Fruit fly (Drosophila melanogaster) whole organism, embryonic: ENCODE results near the gene Syx5.
A peak's percentile ranks its signal among the peaks of the same experiment; 100 is the strongest.

Experiments used
- B-H1 ChIP-seq: fragments of 200-800 bp; sonication (Bioruptor generic); IDR thresholded peaks from 3 replicates; pipeline ENCODE4 v1.3.6; 2022; ENCODE audit warnings: missing biosample characterization, missing genetic modification characterization
- CG10209 ChIP-seq: fragments of 200-800 bp; sonication (Bioruptor generic); optimal IDR thresholded peaks from 3 replicates; lab custom pipeline; 2017; ENCODE audit warnings: missing biosample characterization, mild to moderate bottlenecking, missing genetic modification characterization, missing genetic modification reagents
- CG1233 ChIP-seq: fragments of 200-800 bp; sonication (Bioruptor generic); optimal IDR thresholded peaks from 4 replicates; lab custom pipeline; 2018; ENCODE audit warnings: missing biosample characterization, mild to moderate bottlenecking, missing genetic modification characterization
- CG13624 ChIP-seq: fragments of 200-800 bp; sonication (Bioruptor generic); optimal IDR thresholded peaks from 2 replicates; lab custom pipeline; 2016; ENCODE audit warnings: missing biosample characterization, missing genetic modification characterization
- CG15011 ChIP-seq: fragments of 200-800 bp; sonication (Bioruptor generic); optimal IDR thresholded peaks from 3 replicates; lab custom pipeline; 2018; ENCODE audit warnings: missing biosample characterization, mild to moderate bottlenecking, missing genetic modification characterization
- CG15514 ChIP-seq: fragments of 200-800 bp; sonication (Bioruptor generic); optimal IDR thresholded peaks from 3 replicates; lab custom pipeline; 2017; ENCODE audit warnings: missing biosample characterization, missing genetic modification characterization, mild to moderate bottlenecking, moderate library complexity, missing genetic modification reagents
- CG1602 ChIP-seq: fragments of 200-800 bp; sonication (Bioruptor generic); optimal IDR thresholded peaks from 3 replicates; lab custom pipeline; 2016; ENCODE audit warnings: missing biosample characterization, missing genetic modification characterization
- CG17385 ChIP-seq: fragments of 200-800 bp; sonication (Bioruptor generic); optimal IDR thresholded peaks from 3 replicates; lab custom pipeline; 2018; ENCODE audit warnings: missing biosample characterization, mild to moderate bottlenecking, missing genetic modification characterization
- CG18619 ChIP-seq: fragments of 200-800 bp; sonication (Bioruptor generic); optimal IDR thresholded peaks from 3 replicates; lab custom pipeline; 2017; ENCODE audit warnings: missing biosample characterization, mild to moderate bottlenecking, missing genetic modification characterization
- CG2120 ChIP-seq: fragments of 200-800 bp; sonication (Bioruptor generic); optimal IDR thresholded peaks from 3 replicates; lab custom pipeline; 2016; ENCODE audit warnings: missing biosample characterization, missing genetic modification characterization
- CG2678 ChIP-seq: fragments of 200-800 bp; sonication (Bioruptor generic); optimal IDR thresholded peaks from 3 replicates; lab custom pipeline; 2019; ENCODE audit warnings: missing biosample characterization, mild to moderate bottlenecking, missing genetic modification characterization, moderate library complexity
- CG2875 ChIP-seq: fragments of 200-800 bp; sonication (Bioruptor generic); optimal IDR thresholded peaks from 2 replicates; lab custom pipeline; 2017; ENCODE audit warnings: missing biosample characterization, mild to moderate bottlenecking, missing genetic modification characterization, missing genetic modification reagents
- CG33213 ChIP-seq: fragments of 200-800 bp; sonication (Bioruptor generic); optimal IDR thresholded peaks from 3 replicates; lab custom pipeline; 2016; ENCODE audit warnings: missing biosample characterization, missing genetic modification characterization
- CG34422 ChIP-seq: fragments of 200-800 bp; sonication (Bioruptor generic); IDR thresholded peaks from 3 replicates; pipeline ENCODE4 v1.3.6; 2022; ENCODE audit warnings: missing biosample characterization, missing genetic modification characterization
- CG4360 ChIP-seq: fragments of 200-800 bp; sonication (Bioruptor generic); IDR thresholded peaks from 2 replicates; pipeline ENCODE4 v1.3.6; 2022; ENCODE audit warnings: missing biosample characterization, missing genetic modification characterization
- CG5245 ChIP-seq: fragments of 200-800 bp; sonication (Bioruptor generic); optimal IDR thresholded peaks from 3 replicates; lab custom pipeline; 2016; ENCODE audit warnings: missing biosample characterization, missing genetic modification characterization
- CG6854 ChIP-seq: fragments of 200-800 bp; sonication (Bioruptor generic); optimal IDR thresholded peaks from 3 replicates; lab custom pipeline; 2017; ENCODE audit warnings: missing biosample characterization, mild to moderate bottlenecking, missing genetic modification characterization
- CG7357 ChIP-seq: fragments of 200-800 bp; sonication (Bioruptor generic); IDR thresholded peaks from 3 replicates; pipeline ENCODE4 v1.3.6; 2022; ENCODE audit warnings: missing biosample characterization, missing genetic modification characterization
- CG7372 ChIP-seq: fragments of 200-800 bp; sonication (Bioruptor generic); IDR thresholded peaks from 2 replicates; pipeline ENCODE4 v1.3.6; 2022; ENCODE audit warnings: missing biosample characterization, missing genetic modification characterization
- CG7963 ChIP-seq: fragments of 200-800 bp; sonication (Bioruptor generic); IDR thresholded peaks from 3 replicates; pipeline ENCODE4 v1.3.6; 2022; ENCODE audit warnings: missing biosample characterization, missing genetic modification characterization; ENCODE audit not compliant: partially characterized antibody
- CG8924 ChIP-seq: fragments of 200-800 bp; optimal IDR thresholded peaks from 3 replicates; lab custom pipeline; 2019; ENCODE audit warnings: missing biosample characterization, mild to moderate bottlenecking, missing genetic modification characterization, moderate library complexity
- CG9817 ChIP-seq: fragments of 200-800 bp; sonication (Bioruptor generic); optimal IDR thresholded peaks from 2 replicates; lab custom pipeline; 2018; ENCODE audit warnings: missing biosample characterization, mild to moderate bottlenecking, missing genetic modification characterization, moderate library complexity
- CHES-1-like ChIP-seq: fragments of 200-800 bp; sonication (Bioruptor generic); optimal IDR thresholded peaks from 2 replicates; lab custom pipeline; 2016; ENCODE audit warnings: missing biosample characterization, missing genetic modification characterization
- Fer1 ChIP-seq: fragments of 200-800 bp; sonication (Bioruptor generic); optimal IDR thresholded peaks from 2 replicates; lab custom pipeline; 2017; ENCODE audit warnings: missing biosample characterization, mild to moderate bottlenecking, missing genetic modification characterization
- Hmr ChIP-seq: fragments of 200-800 bp; sonication (Bioruptor generic); optimal IDR thresholded peaks from 3 replicates; lab custom pipeline; 2017; ENCODE audit warnings: mild to moderate bottlenecking, missing biosample characterization, missing genetic modification reagents, missing genetic modification characterization
- Hr51 ChIP-seq, 2 experiments: fragments of 200-800 bp; sonication (Bioruptor generic); optimal IDR thresholded peaks; 2 replicates in 1 of 2; 3 replicates in 1 of 2; lab custom pipeline; 2016 to 2018; ENCODE audit warnings: missing biosample characterization in 2 of 2, missing genetic modification characterization in 2 of 2, mild to moderate bottlenecking in 1 of 2, moderate library complexity in 1 of 2
- Meics ChIP-seq: fragments of 200-800 bp; sonication (Bioruptor generic); optimal IDR thresholded peaks from 2 replicates; lab custom pipeline; 2017; ENCODE audit warnings: missing biosample characterization, mild to moderate bottlenecking, missing genetic modification characterization
- Mrtf ChIP-seq: fragments of 200-800 bp; sonication (Bioruptor generic); IDR thresholded peaks from 3 replicates; pipeline ENCODE4 v1.3.6; 2022; ENCODE audit warnings: missing biosample characterization, missing genetic modification characterization
- Sox102F ChIP-seq: fragments of 200-800 bp; sonication (Bioruptor generic); optimal IDR thresholded peaks from 2 replicates; lab custom pipeline; 2018; ENCODE audit warnings: missing biosample characterization, mild to moderate bottlenecking, missing genetic modification characterization, moderate library complexity
- Ssrp ChIP-seq: fragments of 200-800 bp; sonication (Bioruptor generic); optimal IDR thresholded peaks from 2 replicates; lab custom pipeline; 2018; ENCODE audit warnings: missing biosample characterization, mild to moderate bottlenecking, missing genetic modification characterization, moderate library complexity
- Trl ChIP-seq, 3 experiments: fragments of >200 bp in 2 of 3; fragments of 200-800 bp in 1 of 3; sonication (Bioruptor generic) in 1 of 3; optimal IDR thresholded peaks; 2 replicates in 1 of 3; 3 replicates in 2 of 3; lab custom pipeline; 2016 to 2017; ENCODE audit warnings: missing biosample characterization in 1 of 3, missing genetic modification characterization in 1 of 3
- Xrp1 ChIP-seq: fragments of 200-800 bp; sonication (Bioruptor generic); IDR thresholded peaks from 2 replicates; pipeline ENCODE4 v1.3.6; 2022; ENCODE audit warnings: missing biosample characterization, missing genetic modification characterization
- YL-1 ChIP-seq: fragments of 200-800 bp; sonication (Bioruptor generic); optimal IDR thresholded peaks from 3 replicates; lab custom pipeline; 2017; ENCODE audit warnings: missing biosample characterization, mild to moderate bottlenecking, missing genetic modification characterization
- ato ChIP-seq: fragments of 200-800 bp; sonication (Bioruptor generic); IDR thresholded peaks from 2 replicates; pipeline ENCODE4 v1.3.6; 2022; ENCODE audit warnings: missing biosample characterization, missing genetic modification characterization; ENCODE audit not compliant: partially characterized antibody
- bcd ChIP-seq: fragments of 200-800 bp; sonication (Bioruptor generic); optimal IDR thresholded peaks from 2 replicates; lab custom pipeline; 2017; ENCODE audit warnings: missing biosample characterization, mild to moderate bottlenecking, missing genetic modification characterization
- bsh ChIP-seq, 2 experiments: fragments of 200-800 bp; sonication (Bioruptor generic); optimal IDR thresholded peaks; 2 replicates each; lab custom pipeline; 2017 to 2018; ENCODE audit warnings: mild to moderate bottlenecking in 2 of 2, missing biosample characterization in 2 of 2, missing genetic modification characterization in 2 of 2, moderate library complexity in 1 of 2
- crol ChIP-seq: fragments of 200-800 bp; sonication (Bioruptor generic); IDR thresholded peaks from 2 replicates; pipeline ENCODE4 v1.3.6; 2022; ENCODE audit warnings: missing biosample characterization, missing genetic modification characterization
- dimm ChIP-seq: fragments of 200-800 bp; sonication (Bioruptor generic); IDR thresholded peaks from 2 replicates; pipeline ENCODE4 v1.3.6; 2022; ENCODE audit warnings: missing biosample characterization, missing genetic modification characterization
- eyg ChIP-seq: fragments of 200-800 bp; sonication (Bioruptor generic); optimal IDR thresholded peaks from 3 replicates; lab custom pipeline; 2016; ENCODE audit warnings: missing biosample characterization, missing genetic modification characterization
- gfzf ChIP-seq: fragments of 200-800 bp; sonication (Bioruptor generic); optimal IDR thresholded peaks from 2 replicates; lab custom pipeline; 2016; ENCODE audit warnings: missing biosample characterization, mild to moderate bottlenecking, missing genetic modification characterization, moderate library complexity
- lola ChIP-seq, 3 experiments: fragments of >200 bp in 2 of 3; fragments of 200-800 bp in 1 of 3; sonication (Bioruptor generic) in 1 of 3; optimal IDR thresholded peaks; 2 replicates each; lab custom pipeline; 2017 to 2019; ENCODE audit warnings: missing biosample characterization in 3 of 3, missing genetic modification characterization in 3 of 3, mild to moderate bottlenecking in 1 of 3, moderate library complexity in 1 of 3
- nmo ChIP-seq: fragments of 200-800 bp; sonication (Bioruptor generic); optimal IDR thresholded peaks from 2 replicates; lab custom pipeline; 2018; ENCODE audit warnings: missing biosample characterization, mild to moderate bottlenecking, missing genetic modification characterization, moderate library complexity
- odd ChIP-seq: fragments of 200-800 bp; sonication (Bioruptor generic); optimal IDR thresholded peaks from 2 replicates; lab custom pipeline; 2017; ENCODE audit warnings: missing biosample characterization, mild to moderate bottlenecking, missing genetic modification characterization
- phol ChIP-seq: fragments of 200-800 bp; sonication (Bioruptor generic); optimal IDR thresholded peaks from 3 replicates; lab custom pipeline; 2018; ENCODE audit warnings: missing biosample characterization, mild to moderate bottlenecking, missing genetic modification characterization, moderate library complexity
- ranshi ChIP-seq: fragments of 200-800 bp; sonication (Bioruptor generic); IDR thresholded peaks from 2 replicates; pipeline ENCODE4 v1.3.6; 2022; ENCODE audit warnings: missing biosample characterization, missing genetic modification characterization
- row ChIP-seq: fragments of 200-800 bp; sonication (Bioruptor generic); IDR thresholded peaks from 3 replicates; pipeline ENCODE4 v1.3.6; 2022; ENCODE audit warnings: missing biosample characterization, missing genetic modification characterization
- tgo ChIP-seq: fragments of 200-800 bp; sonication (Bioruptor generic); IDR thresholded peaks from 3 replicates; pipeline ENCODE4 v1.3.6; 2022; ENCODE audit warnings: missing biosample characterization, missing genetic modification characterization
- ttk ChIP-seq: fragments of 200-800 bp; sonication (Bioruptor generic); IDR thresholded peaks from 2 replicates; pipeline ENCODE4 v2.1.2; 2022; ENCODE audit warnings: missing biosample characterization, missing genetic modification characterization

Gene Syx5

DNA sequence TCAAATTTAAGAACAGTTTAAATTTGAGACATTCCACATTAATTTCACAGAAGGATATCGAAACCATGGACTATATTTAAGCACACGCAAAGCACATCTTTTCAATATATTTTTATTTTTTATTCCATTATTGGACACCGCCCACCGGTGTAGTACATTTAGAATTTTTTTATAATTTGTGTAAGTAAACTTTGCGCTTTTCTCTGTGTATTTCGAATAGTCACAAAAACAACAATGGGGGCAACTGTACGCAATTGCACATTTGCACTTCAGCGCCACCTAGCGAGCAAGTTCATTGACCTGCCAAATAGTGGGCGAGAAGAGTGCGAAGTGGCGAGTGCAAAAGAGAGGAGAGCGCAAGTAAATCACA, 31.4 kb upstream of the Syx5 start (continued):
- TF ChIP-seq CG2875 (GFP tag; lab: Kevin White, UChicago) (peak; percentile 23), CG1602 (GFP tag; lab: Kevin White, UChicago) (no peak), Ssrp (tag; lab: Kevin White, UChicago) (peak; percentile 49), CG13624 (GFP tag; lab: Kevin White, UChicago) (no peak), CG6854 (GFP tag; lab: Kevin White, UChicago) (peak; percentile 45), CG8924 (peak; percentile 51), CG7963 (GFP tag; lab: Robert Waterston, UW) (no peak), CG2120 (GFP tag; lab: Kevin White, UChicago) (peak; percentile 72), CG4360 (GFP tag; lab: Robert Waterston, UW) (peak; percentile 33; the same call in 1 of the 2 replicates), CG10209 (GFP tag; lab: Kevin White, UChicago) (peak; percentile 60), bcd (GFP tag; lab: Kevin White, UChicago) (peak; percentile 47), Trl (optimal IDR thresholded peaks at IDR 0.05; lab: Kevin White, UChicago) (peak in 1 of 2 experiments; percentile 10), Trl (GFP tag; optimal IDR thresholded peaks at IDR 0.05; lab: Kevin White, UChicago) (no peak), CG18619 (GFP tag; lab: Kevin White, UChicago) (peak; percentile 41), Hr51 (GFP tag; optimal IDR thresholded peaks at IDR 0.05; lab: Kevin White, UChicago) (peak in 1 of 2 experiments; percentile 70), odd (GFP tag; lab: Kevin White, UChicago) (peak; percentile 49), CG17385 (GFP tag; lab: Kevin White, UChicago) (peak; percentile 43), CG7357 (GFP tag; lab: Robert Waterston, UW) (peak; percentile 29; the same call in 1 of the 3 replicates), nmo (peak; percentile 53), CG5245 (GFP tag; lab: Kevin White, UChicago) (no peak), Xrp1 (GFP tag; lab: Robert Waterston, UW) (peak; percentile 38; the same call in 1 of the 2 replicates), CG33213 (no peak), phol (tag; lab: Kevin White, UChicago) (peak; percentile 63), CG7372 (GFP tag; lab: Robert Waterston, UW) (0 out of 2 replicates have a peak, but pooled peaks have one; percentile 6), YL-1 (peak; percentile 15), CG34422 (GFP tag; lab: Robert Waterston, UW) (0 out of 3 replicates have a peak, but pooled peaks have one; percentile 48), lola (GFP tag; optimal IDR thresholded peaks at IDR 0.05; lab: Kevin White, UChicago) (peak in 1 of 3 experiments; percentile 28), gfzf (GFP tag; lab: Kevin White, UChicago) (no peak), ttk (GFP tag; lab: Robert Waterston, UW) (0 out of 2 replicates have a peak, but pooled peaks have one; percentile 43), CG2678 (peak; percentile 75), B-H1 (peak; percentile 29; the same call in 1 of the 3 replicates), CG9817 (tag; lab: Kevin White, UChicago) (peak; percentile 36), dimm (GFP tag; lab: Robert Waterston, UW) (no peak), CG15514 (peak; percentile 45), crol (GFP tag; lab: Robert Waterston, UW) (0 out of 2 replicates have a peak, but pooled peaks have one; percentile 36), tgo (GFP tag; lab: Robert Waterston, UW) (peak; percentile 49; the same call in 2 of the 3 replicates), row (GFP tag; lab: Robert Waterston, UW) (peak; percentile 44; the same call in 1 of the 3 replicates), ranshi (GFP tag; lab: Robert Waterston, UW) (0 out of 2 replicates have a peak, but pooled peaks have one; percentile 18), Fer1 (GFP tag; lab: Kevin White, UChicago) (peak; percentile 69), Hmr (GFP tag; lab: Kevin White, UChicago) (peak; percentile 75), eyg (peak; percentile 42), CG1233 (GFP tag; lab: Kevin White, UChicago) (peak; percentile 35), CHES-1-like (GFP tag; lab: Kevin White, UChicago) (no peak), ato (GFP tag; lab: Robert Waterston, UW) (no peak), Sox102F (GFP tag; lab: Kevin White, UChicago) (peak; percentile 73), Meics (GFP tag; lab: Kevin White, UChicago) (peak; percentile 73), CG15011 (GFP tag; lab: Kevin White, UChicago) (peak; percentile 7), Mrtf (no peak), bsh (GFP tag; optimal IDR thresholded peaks at IDR 0.05; lab: Kevin White, UChicago) (peak in 1 of 2 experiments; percentile 41)
